Fruit fly (Drosophila melanogaster): ENCODE measurements around the gene Gbeta5.
A peak's percentile ranks its signal among the peaks of the same experiment; 100 is the strongest.

The Gbeta5 gene

DNA sequence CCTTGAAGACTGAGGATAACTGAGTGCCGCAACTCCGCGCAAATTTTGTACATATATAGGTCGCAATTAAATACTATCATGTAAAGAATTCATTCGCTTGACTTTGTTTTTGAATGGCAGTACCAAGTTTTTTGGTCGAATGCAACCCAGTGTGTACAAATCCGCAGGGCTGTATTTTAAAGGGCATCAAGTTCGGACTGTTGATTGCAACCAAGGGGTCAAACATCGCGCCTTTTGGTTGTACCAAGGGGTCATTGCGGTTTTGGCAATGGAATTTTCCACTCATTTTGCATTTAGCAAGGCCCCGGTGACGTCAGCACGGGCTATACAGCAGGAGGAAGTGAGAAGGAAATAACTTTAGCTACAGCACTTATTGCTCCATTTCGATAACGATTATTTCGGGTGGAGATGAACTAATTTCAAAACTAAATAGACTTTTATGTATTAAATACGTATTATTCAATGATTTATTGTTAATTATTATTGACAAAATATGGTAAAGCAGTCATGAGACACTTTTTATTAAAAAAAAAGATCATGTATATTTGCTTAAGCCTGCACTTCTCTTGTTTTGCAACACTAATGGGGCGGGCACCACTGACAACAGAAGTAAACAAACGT, 20.3 kb downstream of the Gbeta5 start, which contains the start of gene CG10958 (continued):
- TF ChIP-seq CG6654 (GFP tag; optimal IDR thresholded peaks at IDR 0.05) (no peak), CG15269 (tag; optimal IDR thresholded peaks at IDR 0.05) (peak; percentile 64), ken (GFP tag; IDR thresholded peaks at IDR 0.05) (peak; percentile 45; the same call in 1 of the 3 replicates), CG7556 (GFP tag; optimal IDR thresholded peaks at IDR 0.05) (peak; percentile 64), p53 (GFP tag; optimal IDR thresholded peaks at IDR 0.05) (no peak), CG30020 (tag; optimal IDR thresholded peaks at IDR 0.05) (peak; percentile 11), Awh (GFP tag; IDR thresholded peaks at IDR 0.05) (0 out of 2 replicates have a peak, but pooled peaks have one; percentile 48), dmrt11E (tag; optimal IDR thresholded peaks at IDR 0.05) (peak; percentile 33), CG7357 (GFP tag; IDR thresholded peaks at IDR 0.05) (no peak), CG43689 (GFP tag; IDR thresholded peaks at IDR 0.05) (no peak), tio (GFP tag; optimal IDR thresholded peaks at IDR 0.05) (no peak), al (GFP tag; IDR thresholded peaks at IDR 0.05) (no peak; the same call in 1 of the 2 replicates), dm (GFP tag; optimal IDR thresholded peaks at IDR 0.05) (peak; percentile 5), CG12299 (tag; optimal IDR thresholded peaks at IDR 0.05) (peak; percentile 46), ewg (GFP tag; optimal IDR thresholded peaks at IDR 0.05) (no peak), nerfin-1 (tag; optimal IDR thresholded peaks at IDR 0.05) (peak; percentile 1), croc (GFP tag; conservative IDR thresholded peaks at IDR 0.05) (no peak), chn (GFP tag; optimal IDR thresholded peaks at IDR 0.05) (peak; percentile 26), CG1024 (GFP tag; IDR thresholded peaks at IDR 0.05) (no peak), lmd (GFP tag; IDR thresholded peaks at IDR 0.05) (0 out of 2 replicates have a peak, but pooled peaks have one; percentile 33), CG12391 (tag; optimal IDR thresholded peaks at IDR 0.05) (peak; percentile 80), bsh (GFP tag; optimal IDR thresholded peaks at IDR 0.05) (peak in 1 of 2 experiments; percentile 59), crp (GFP tag; optimal IDR thresholded peaks at IDR 0.05) (peak in 1 of 2 experiments; percentile 23), Vsx1 (GFP tag; optimal IDR thresholded peaks at IDR 0.05) (peak; percentile 10), CG18764 (GFP tag; optimal IDR thresholded peaks at IDR 0.05) (peak; percentile 48), Doc2 (GFP tag; IDR thresholded peaks at IDR 0.05) (no peak), gem (tag; optimal IDR thresholded peaks at IDR 0.05) (peak; percentile 77), CHES-1-like (GFP tag; optimal IDR thresholded peaks at IDR 0.05) (no peak), CG2202 (tag; optimal IDR thresholded peaks at IDR 0.05) (no peak), exex (tag; optimal IDR thresholded peaks at IDR 0.05) (peak; percentile 30), CG3995 (GFP tag; optimal IDR thresholded peaks at IDR 0.05) (no peak)

DNA sequence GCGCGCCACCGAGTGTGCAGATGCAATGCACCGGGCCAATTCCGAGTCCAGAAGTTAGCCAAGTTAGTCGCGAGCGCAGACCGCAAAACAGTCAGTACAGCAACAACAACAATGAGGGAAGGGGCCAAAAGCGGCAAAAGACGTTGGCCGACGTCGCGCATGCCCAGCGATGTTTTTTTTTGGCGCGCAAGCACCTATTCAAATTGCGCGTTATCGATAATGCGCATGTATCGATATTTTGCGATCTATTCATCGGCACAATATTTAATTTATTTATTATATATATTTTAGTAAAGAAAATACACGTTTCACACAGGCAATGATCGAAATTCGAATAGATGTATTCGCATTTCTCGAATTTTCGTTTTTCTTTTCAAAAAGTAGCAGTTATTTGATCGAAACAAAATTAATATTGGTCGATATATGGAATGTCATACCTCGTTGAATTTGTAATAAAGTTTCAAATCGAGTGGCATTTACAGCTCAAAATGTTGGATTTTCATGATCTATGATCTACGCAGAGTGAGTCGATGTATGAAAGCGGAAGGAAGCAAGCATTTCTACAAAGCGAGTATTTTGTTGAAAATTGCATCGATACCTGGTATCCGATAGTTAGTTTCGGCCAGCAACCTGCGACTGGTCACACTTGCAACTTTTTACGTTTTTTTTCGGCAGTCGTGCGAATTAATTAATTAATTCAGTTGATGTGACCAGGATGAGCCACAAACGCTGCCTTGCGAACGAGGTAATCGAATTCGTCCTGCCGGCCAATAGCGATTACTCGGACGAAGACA, 22.7 kb downstream of the Gbeta5 start, which contains the start of gene CG2116:
Gene CG2116, plus strand, starts transcription at position 609 of the 794 bp plus-strand sequence.
- TF ChIP-seq Dll (GFP tag; IDR thresholded peaks at IDR 0.05; ENCODE audit: partially characterized antibody) (peak; percentile 79), Aef1 (GFP tag; IDR thresholded peaks at IDR 0.05) (no peak), CG4328 (GFP tag; optimal IDR thresholded peaks at IDR 0.05) (no peak), gfzf (GFP tag; optimal IDR thresholded peaks at IDR 0.05) (peak; percentile 80), ac (GFP tag; optimal IDR thresholded peaks at IDR 0.05) (no peak), Hr39 (optimal IDR thresholded peaks at IDR 0.05) (no peak), CG13296 (GFP tag; optimal IDR thresholded peaks at IDR 0.05) (no peak), lmd (GFP tag; IDR thresholded peaks at IDR 0.05) (no peak), CG6854 (GFP tag; optimal IDR thresholded peaks at IDR 0.05) (no peak), Dp (GFP tag; optimal IDR thresholded peaks at IDR 0.05) (peak; percentile 74), ERR (GFP tag; optimal IDR thresholded peaks at IDR 0.05) (no peak), Nf-YC (tag; optimal IDR thresholded peaks at IDR 0.05) (peak; percentile 20), hbn (GFP tag; IDR thresholded peaks at IDR 0.05; ENCODE audit: partially characterized antibody) (peak; percentile 59; the same call in 1 of the 2 replicates), CG9609 (GFP tag; optimal IDR thresholded peaks at IDR 0.05) (no peak), Lpt (GFP tag; optimal IDR thresholded peaks at IDR 0.05) (no peak), chn (GFP tag; optimal IDR thresholded peaks at IDR 0.05) (no peak), CG10959 (GFP tag; IDR thresholded peaks at IDR 0.05) (no peak), chm (GFP tag; IDR thresholded peaks at IDR 0.05) (no peak), sc (optimal IDR thresholded peaks at IDR 0.05) (no peak), sc (GFP tag; optimal IDR thresholded peaks at IDR 0.05) (no peak)

All from whole organism, embryonic.